Worm (Caenorhabditis elegans) whole organism, L1 larva: Measurements from ENCODE around the gene aptf-4.

Experiments used
- blmp-1 ChIP-seq: fragments of 150-350 bp; optimal IDR thresholded peaks from 2 replicates; lab custom pipeline; 2014; ENCODE audit warnings: missing biosample characterization, missing genetic modification characterization
- elt-2 ChIP-seq: sonication (generic microtip); optimal IDR thresholded peaks from 2 replicates; lab custom pipeline; 2016; ENCODE audit warnings: missing genetic modification characterization, mild to moderate bottlenecking, inconsistent platforms, missing compliant biosample characterization, missing genetic modification reagents
- nhr-237 ChIP-seq: fragments of 150-350 bp; optimal IDR thresholded peaks from 2 replicates; lab custom pipeline; 2014; ENCODE audit warnings: missing biosample characterization, missing genetic modification characterization
- nhr-90 ChIP-seq: sonication (generic microtip); optimal IDR thresholded peaks from 2 replicates; lab custom pipeline; 2016; ENCODE audit warnings: mild to moderate bottlenecking, missing genetic modification characterization, missing compliant biosample characterization; ENCODE audit not compliant: poor library complexity

ce11 chrII:8581700-8582099 is 9.1 kb upstream of the aptf-4 start, which contains the start of gene arl-1:
- TF ChIP-seq elt-2 (tag; lab: Kevin White, UChicago) (no peak), nhr-90 (tag; lab: Kevin White, UChicago) (no peak), blmp-1 (tag; lab: Kevin White, UChicago) (no peak), nhr-237 (no peak)
